Worm (Caenorhabditis elegans): Measurements from ENCODE around the gene ugt-17.

ugt-17 gene

ce11 chrV:10148352-10148751 is 43.6 kb upstream of the ugt-17 start, which contains the start of gene srsx-26:
Gene srsx-26 (plus strand): TSS chrV:10148652.
- TF ChIP-seq nhr-80 (tag; optimal IDR thresholded peaks at IDR 0.05): no peak
- no peak for TF ChIP-seq mcd-1 (GFP tag; IDR thresholded peaks at IDR 0.05)
- no peak for TF ChIP-seq lsy-27 (tag; optimal IDR thresholded peaks at IDR 0.05; ENCODE audit: borderline replicate concordance, insufficient read depth)
- TF ChIP-seq Y53F4B.3 (GFP tag; IDR thresholded peaks at IDR 0.05): no peak
- no peak for TF ChIP-seq madf-3 (GFP tag; IDR thresholded peaks at IDR 0.05)
- no peak for TF ChIP-seq B0336.3 (GFP tag; IDR thresholded peaks at IDR 0.05)
- TF ChIP-seq unc-62 (GFP tag; optimal IDR thresholded peaks at IDR 0.05): no peak
- TF ChIP-seq ztf-26 (tag; optimal IDR thresholded peaks at IDR 0.05): no peak

ce11 chrV:10146787-10147186 is 42.0 kb upstream of the ugt-17 start:
- TF ChIP-seq ets-4 (GFP tag; optimal IDR thresholded peaks at IDR 0.05) (no peak), tbp1 (GFP tag; optimal IDR thresholded peaks at IDR 0.05) (no peak), K12H6.12 (tag; optimal IDR thresholded peaks at IDR 0.05) (no peak), bed-2 (GFP tag; IDR thresholded peaks at IDR 0.05) (no peak), unc-130 (GFP tag; optimal IDR thresholded peaks at IDR 0.05) (no peak), let-526 (GFP tag; IDR thresholded peaks at IDR 0.05) (no peak), ceh-58 (GFP tag; IDR thresholded peaks at IDR 0.05) (no peak)

ce11 chrV:10145653-10146052 is 40.9 kb upstream of the ugt-17 start, which contains the start of gene C51E3.9:
Gene C51E3.9 (plus strand): TSS chrV:10145953.
- TF ChIP-seq unc-62 (GFP tag; optimal IDR thresholded peaks at IDR 0.05): no peak
- no peak for TF ChIP-seq Y56A3A.18 (GFP tag; IDR thresholded peaks at IDR 0.05)
- no peak for TF ChIP-seq chd-7 (tag; optimal IDR thresholded peaks at IDR 0.05)

DNA sequence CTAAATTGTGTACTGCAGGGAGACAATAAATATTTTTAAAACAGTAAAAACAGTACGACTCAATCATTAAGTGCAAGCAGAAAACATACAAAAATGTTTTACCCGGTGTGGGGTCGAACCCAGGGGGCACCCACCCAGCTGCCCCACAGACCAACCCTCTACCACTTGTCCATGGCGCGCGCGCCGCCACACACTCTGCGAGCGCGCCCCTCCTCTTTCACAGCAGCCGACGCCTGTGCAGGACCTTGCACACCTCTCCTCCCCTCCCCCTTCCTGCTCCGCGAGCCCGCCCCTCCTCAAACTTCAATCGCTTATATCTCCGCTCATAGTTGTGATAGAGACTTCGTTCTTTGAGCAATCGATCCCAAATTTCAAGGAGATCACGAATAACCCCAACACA is 33.8 kb upstream of the ugt-17 start:
- TF ChIP-seq madf-6 (GFP tag; IDR thresholded peaks at IDR 0.05) (peak; percentile 55; the same call in 1 of the 2 replicates), lin-26 (GFP tag; IDR thresholded peaks at IDR 0.05) (peak; percentile 99), pbrm-1 (GFP tag; IDR thresholded peaks at IDR 0.05) (peak; percentile 92), F39B2.1 (GFP tag; IDR thresholded peaks at IDR 0.05) (0 out of 2 replicates have a peak, but pooled peaks have one; percentile 37), D2030.7 (GFP tag; IDR thresholded peaks at IDR 0.05) (peak; percentile 51), madf-3 (GFP tag; IDR thresholded peaks at IDR 0.05) (peak; percentile 88), Y53G8AR.9 (GFP tag; conservative IDR thresholded peaks at IDR 0.05) (0 out of 2 replicates have a peak, but pooled peaks have one; percentile 38), egrh-3 (GFP tag; IDR thresholded peaks at IDR 0.05) (peak; percentile 99), attf-6 (GFP tag; IDR thresholded peaks at IDR 0.05) (peak; percentile 71), ekl-4 (GFP tag; IDR thresholded peaks at IDR 0.05) (0 out of 2 replicates have a peak, but pooled peaks have one; percentile 59), rcor-1 (GFP tag; IDR thresholded peaks at IDR 0.05) (peak; percentile 63), hsf-1 (GFP tag; IDR thresholded peaks at IDR 0.05) (peak; percentile 41; the same call in 1 of the 2 replicates), mcd-1 (GFP tag; IDR thresholded peaks at IDR 0.05) (0 out of 2 replicates have a peak, but pooled peaks have one; percentile 33)

ce11 chrV:10136644-10137043 is 31.9 kb upstream of the ugt-17 start:
- TF ChIP-seq egrh-3 (GFP tag; IDR thresholded peaks at IDR 0.05): peak; percentile 99

DNA sequence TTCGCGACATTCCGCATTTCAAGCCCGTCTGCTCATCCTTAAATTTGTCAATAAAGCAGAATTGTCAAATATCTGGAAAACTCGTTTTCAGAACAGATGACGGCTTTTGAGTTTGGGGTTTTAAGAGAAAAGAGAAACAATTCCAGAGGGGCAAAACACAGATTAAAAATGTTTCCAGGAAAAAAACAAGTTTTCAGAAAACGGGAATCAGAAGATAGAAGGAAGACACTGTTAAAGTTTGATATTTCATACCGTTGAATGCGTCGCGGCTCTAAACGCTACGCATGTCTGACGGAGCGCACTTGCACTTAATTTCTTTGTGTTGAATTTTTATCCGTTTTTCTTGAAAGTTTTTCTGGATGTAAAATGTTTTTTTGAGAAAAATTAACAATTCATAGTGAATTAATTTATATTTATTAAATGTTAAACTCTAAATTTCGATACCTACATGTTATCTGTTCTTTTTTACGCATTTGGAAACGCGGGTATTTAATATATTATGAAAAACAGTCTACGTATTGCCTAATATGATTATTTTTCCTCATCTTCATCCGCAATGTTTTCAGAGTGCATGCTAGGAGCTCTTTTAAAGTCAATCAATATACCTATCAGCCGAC is 29.4 kb upstream of the ugt-17 start, which contains the start of the genes C08B6.18, wdr-20 and C08B6.8:
Gene C08B6.18, minus strand, starts transcription at position 51 of the 617 bp plus-strand sequence.
Gene wdr-20, minus strand, starts transcription at position 82 of the 617 bp plus-strand sequence.
Gene C08B6.8, plus strand, starts transcription at position 567 of the 617 bp plus-strand sequence.
- no peak for TF ChIP-seq snpc-4 (GFP tag; optimal IDR thresholded peaks at IDR 0.05)
- peak in 1 of 4 experiments; percentile 35 for TF ChIP-seq snpc-4 (tag; optimal IDR thresholded peaks at IDR 0.05)
- TF ChIP-seq athp-1 (tag; optimal IDR thresholded peaks at IDR 0.05): no peak
- TF ChIP-seq aptf-2 (GFP tag; conservative IDR thresholded peaks at IDR 0.05): no peak
- no peak for TF ChIP-seq dox-1 (GFP tag; IDR thresholded peaks at IDR 0.05)
- TF ChIP-seq F49E8.2 (tag; optimal IDR thresholded peaks at IDR 0.05; ENCODE audit: insufficient read depth): no peak
- TF ChIP-seq ceh-58 (GFP tag; IDR thresholded peaks at IDR 0.05): no peak
- peak; percentile 89 for TF ChIP-seq madf-3 (GFP tag; IDR thresholded peaks at IDR 0.05)
- TF ChIP-seq nhr-179 (tag; optimal IDR thresholded peaks at IDR 0.05): no peak
- TF ChIP-seq nhr-90 (tag; optimal IDR thresholded peaks at IDR 0.05): no peak
